Worm (Caenorhabditis elegans) whole organism, L2 larva: ENCODE data around the gene his-17.
"Not testable (repeated sequence)": the region's sequence is repeated elsewhere in the genome, so short reads cannot be mapped to it uniquely, and the experiment has no call there.

Experiments used
- C34F6.9 ChIP-seq: fragments of 150-350 bp; optimal IDR thresholded peaks from 2 replicates; lab custom pipeline; 2014; ENCODE audit warnings: missing biosample characterization, missing genetic modification characterization
- aly-2 ChIP-seq: fragments of 150-350 bp; optimal IDR thresholded peaks from 2 replicates; lab custom pipeline; 2014; ENCODE audit warnings: missing biosample characterization, missing genetic modification characterization
- fos-1 ChIP-seq: fragments of 150-350 bp; optimal IDR thresholded peaks from 2 replicates; lab custom pipeline; 2014; ENCODE audit warnings: missing biosample characterization, missing genetic modification characterization
- mdl-1 ChIP-seq, 2 experiments: fragments of 150-350 bp in 1 of 2; sonication (generic microtip) in 1 of 2; optimal IDR thresholded peaks; 2 replicates each; lab custom pipeline; 2017; ENCODE audit warnings: missing biosample characterization in 2 of 2, missing genetic modification characterization in 2 of 2
- nhr-129 ChIP-seq: fragments of 150-350 bp; optimal IDR thresholded peaks from 2 replicates; lab custom pipeline; 2014; ENCODE audit warnings: missing biosample characterization, missing genetic modification characterization
- nhr-237 ChIP-seq: fragments of 150-350 bp; optimal IDR thresholded peaks from 2 replicates; lab custom pipeline; 2014; ENCODE audit warnings: missing biosample characterization, missing genetic modification characterization
- nhr-77 ChIP-seq: fragments of 150-350 bp; optimal IDR thresholded peaks from 2 replicates; lab custom pipeline; 2014; ENCODE audit warnings: missing biosample characterization, missing genetic modification characterization
- sma-9 ChIP-seq, 2 experiments: fragments of 150-350 bp in 1 of 2; sonication (generic microtip) in 1 of 2; optimal IDR thresholded peaks; 2 replicates each; lab custom pipeline; 2014 to 2016; ENCODE audit warnings: missing genetic modification characterization in 2 of 2, mild to moderate bottlenecking in 1 of 2, missing biosample characterization in 1 of 2, missing compliant biosample characterization in 1 of 2, missing genetic modification reagents in 1 of 2, moderate library complexity in 1 of 2
- unc-62 ChIP-seq: fragments of 150-350 bp; optimal IDR thresholded peaks from 2 replicates; lab custom pipeline; 2014; ENCODE audit warnings: missing biosample characterization, missing genetic modification reagents, missing genetic modification characterization
- ztf-1 ChIP-seq: fragments of 200-800 bp; sonication (Bioruptor generic); conservative IDR thresholded peaks from 2 replicates; pipeline ENCODE4 v1.3.6; 2022; ENCODE audit warnings: missing genetic modification characterization, missing compliant biosample characterization
- ztf-4 ChIP-seq: fragments of 150-350 bp; optimal IDR thresholded peaks from 2 replicates; lab custom pipeline; 2014; ENCODE audit warnings: missing biosample characterization, missing genetic modification characterization

- not testable (repeated sequence) for TF ChIP-seq ztf-4 (tag; lab: Kevin White, UChicago); fos-1 (tag; lab: Kevin White, UChicago); nhr-237 (tag; lab: Kevin White, UChicago); ztf-1; nhr-77; unc-62 (GFP tag; lab: Kevin White, UChicago); nhr-129 (tag; lab: Kevin White, UChicago); sma-9 (GFP tag; optimal IDR thresholded peaks at IDR 0.05; lab: Kevin White, UChicago); sma-9 (tag; optimal IDR thresholded peaks at IDR 0.05; lab: Kevin White, UChicago); mdl-1 (tag; optimal IDR thresholded peaks at IDR 0.05; lab: Kevin White, UChicago); aly-2 (tag; lab: Kevin White, UChicago); C34F6.9 (tag; lab: Kevin White, UChicago)
Measured at ce11 chrV:8861949-8862348, 35.8 kb downstream of the his-17 start, which contains the start of gene F07B7.12.
